Fruit fly (Drosophila melanogaster) whole organism, embryonic: Measurements from ENCODE around the gene lectin-29Ca.

Experiments
- Bgb ChIP-seq: fragments of 200-800 bp; sonication (Bioruptor generic); IDR thresholded peaks from 2 replicates; pipeline ENCODE4 v1.3.6; 2022; ENCODE audit warnings: missing biosample characterization, missing genetic modification characterization; ENCODE audit not compliant: partially characterized antibody
- CG10147 ChIP-seq: fragments of 200-800 bp; sonication (Bioruptor generic); optimal IDR thresholded peaks from 2 replicates; lab custom pipeline; 2019; ENCODE audit warnings: missing biosample characterization, mild to moderate bottlenecking, missing genetic modification characterization, moderate library complexity
- CG11398 ChIP-seq: fragments of 200-800 bp; sonication (Bioruptor generic); optimal IDR thresholded peaks from 2 replicates; lab custom pipeline; 2016; ENCODE audit warnings: missing biosample characterization, missing genetic modification characterization
- CG12155 ChIP-seq: fragments of 200-800 bp; sonication (Bioruptor generic); optimal IDR thresholded peaks from 3 replicates; lab custom pipeline; 2016; ENCODE audit warnings: missing biosample characterization, missing genetic modification characterization
- CG12219 ChIP-seq: fragments of 200-800 bp; sonication (Bioruptor generic); optimal IDR thresholded peaks from 3 replicates; lab custom pipeline; 2018; ENCODE audit warnings: missing biosample characterization, mild to moderate bottlenecking, missing genetic modification characterization
- CG12942 ChIP-seq: fragments of 200-800 bp; sonication (Bioruptor generic); optimal IDR thresholded peaks from 3 replicates; lab custom pipeline; 2016; ENCODE audit warnings: missing biosample characterization, missing genetic modification characterization
- CG13287 ChIP-seq: fragments of 200-800 bp; sonication (Bioruptor generic); IDR thresholded peaks from 2 replicates; pipeline ENCODE4 v1.3.6; 2022; ENCODE audit warnings: missing biosample characterization, missing genetic modification characterization; ENCODE audit not compliant: partially characterized antibody
- CG13775 ChIP-seq: fragments of 200-800 bp; sonication (Bioruptor generic); optimal IDR thresholded peaks from 3 replicates; lab custom pipeline; 2017; ENCODE audit warnings: missing biosample characterization, mild to moderate bottlenecking, missing genetic modification characterization
- CG14014 ChIP-seq: fragments of 200-800 bp; sonication (Bioruptor generic); IDR thresholded peaks from 2 replicates; pipeline ENCODE4 v1.3.6; 2022; ENCODE audit warnings: missing biosample characterization, missing genetic modification characterization
- CG14860 ChIP-seq: fragments of 200-800 bp; sonication (Bioruptor generic); IDR thresholded peaks from 3 replicates; pipeline ENCODE4 v1.3.6; 2022; ENCODE audit warnings: missing biosample characterization, missing genetic modification characterization; ENCODE audit not compliant: partially characterized antibody
- CG1529 ChIP-seq: fragments of 200-800 bp; sonication (Bioruptor generic); optimal IDR thresholded peaks from 3 replicates; lab custom pipeline; 2018; ENCODE audit warnings: missing biosample characterization, missing genetic modification characterization
- CG17359 ChIP-seq: fragments of 200-800 bp; sonication (Bioruptor generic); optimal IDR thresholded peaks from 3 replicates; lab custom pipeline; 2018; ENCODE audit warnings: missing biosample characterization, mild to moderate bottlenecking, missing genetic modification characterization, moderate library complexity
- CG32767 ChIP-seq: fragments of 200-800 bp; sonication (Bioruptor generic); IDR thresholded peaks from 2 replicates; pipeline ENCODE4 v1.3.6; 2022; ENCODE audit warnings: missing biosample characterization, missing genetic modification characterization
- CG32772 ChIP-seq: fragments of 200-800 bp; sonication (Bioruptor generic); IDR thresholded peaks from 2 replicates; pipeline ENCODE4 v1.3.6; 2022; ENCODE audit warnings: missing biosample characterization, missing genetic modification characterization
- CG3995 ChIP-seq: fragments of 200-800 bp; sonication (Bioruptor generic); optimal IDR thresholded peaks from 3 replicates; lab custom pipeline; 2016; ENCODE audit warnings: missing biosample characterization, missing genetic modification characterization
- CG4360 ChIP-seq: fragments of 200-800 bp; sonication (Bioruptor generic); IDR thresholded peaks from 2 replicates; pipeline ENCODE4 v1.3.6; 2022; ENCODE audit warnings: missing biosample characterization, missing genetic modification characterization
- CG7786 ChIP-seq: fragments of 200-800 bp; sonication (Bioruptor generic); optimal IDR thresholded peaks from 2 replicates; lab custom pipeline; 2016; ENCODE audit warnings: missing biosample characterization, missing genetic modification characterization
- CG8765 ChIP-seq: fragments of 200-800 bp; sonication (Bioruptor generic); IDR thresholded peaks from 2 replicates; pipeline ENCODE4 v1.3.6; 2022; ENCODE audit warnings: missing biosample characterization, missing genetic modification characterization
- CG9727 ChIP-seq: fragments of 200-800 bp; sonication (Bioruptor generic); optimal IDR thresholded peaks from 3 replicates; lab custom pipeline; 2017; ENCODE audit warnings: missing biosample characterization, mild to moderate bottlenecking, missing genetic modification characterization
- CG9932 ChIP-seq: fragments of 200-800 bp; sonication (Bioruptor generic); IDR thresholded peaks from 2 replicates; pipeline ENCODE4 v1.3.6; 2022; ENCODE audit warnings: missing biosample characterization, missing genetic modification characterization
- CrebB ChIP-seq: fragments of 200-800 bp; sonication (Bioruptor generic); optimal IDR thresholded peaks from 3 replicates; lab custom pipeline; 2018; ENCODE audit warnings: missing biosample characterization, mild to moderate bottlenecking, missing genetic modification characterization
- E2f2 ChIP-seq: fragments of 200-800 bp; sonication (Bioruptor generic); IDR thresholded peaks from 2 replicates; pipeline ENCODE4 v1.3.6; 2022; ENCODE audit warnings: missing biosample characterization, missing genetic modification characterization
- HLH4C ChIP-seq: fragments of 200-800 bp; sonication (Bioruptor generic); IDR thresholded peaks from 3 replicates; pipeline ENCODE4 v1.3.6; 2022; ENCODE audit warnings: missing biosample characterization, missing genetic modification characterization; ENCODE audit not compliant: partially characterized antibody
- Myb ChIP-seq: fragments of 200-800 bp; sonication (Bioruptor generic); optimal IDR thresholded peaks from 2 replicates; lab custom pipeline; 2016; ENCODE audit warnings: missing biosample characterization, missing genetic modification characterization
- NC2β ChIP-seq: fragments of 200-800 bp; sonication (Bioruptor generic); optimal IDR thresholded peaks from 2 replicates; lab custom pipeline; 2016; ENCODE audit warnings: missing biosample characterization, missing genetic modification characterization
- Optix ChIP-seq: fragments of 200-800 bp; sonication (Bioruptor generic); IDR thresholded peaks from 3 replicates; pipeline ENCODE4 v1.3.6; 2022; ENCODE audit warnings: missing biosample characterization, missing genetic modification characterization
- abd-A ChIP-seq: fragments of 200-800 bp; sonication (Bioruptor generic); optimal IDR thresholded peaks from 3 replicates; lab custom pipeline; 2019; ENCODE audit warnings: missing biosample characterization, mild to moderate bottlenecking, missing genetic modification characterization, moderate library complexity
- ato ChIP-seq: fragments of 200-800 bp; sonication (Bioruptor generic); IDR thresholded peaks from 2 replicates; pipeline ENCODE4 v1.3.6; 2022; ENCODE audit warnings: missing biosample characterization, missing genetic modification characterization; ENCODE audit not compliant: partially characterized antibody
- bowl ChIP-seq: fragments of 200-800 bp; sonication (Bioruptor generic); IDR thresholded peaks from 2 replicates; pipeline ENCODE4 v1.3.6; 2022; ENCODE audit warnings: missing biosample characterization, missing genetic modification characterization
- caup ChIP-seq: fragments of 200-800 bp; sonication (Bioruptor generic); optimal IDR thresholded peaks from 3 replicates; lab custom pipeline; 2017; ENCODE audit warnings: missing biosample characterization, mild to moderate bottlenecking, missing genetic modification characterization, moderate library complexity; ENCODE audit not compliant: severe bottlenecking
- cwo ChIP-seq: fragments of 200-800 bp; sonication (Bioruptor generic); optimal IDR thresholded peaks from 3 replicates; lab custom pipeline; 2017; ENCODE audit warnings: missing biosample characterization, missing genetic modification characterization, mild to moderate bottlenecking, moderate library complexity, missing genetic modification reagents
- fd64A ChIP-seq: fragments of 200-800 bp; sonication (Bioruptor generic); optimal IDR thresholded peaks from 3 replicates; lab custom pipeline; 2018; ENCODE audit warnings: missing biosample characterization, mild to moderate bottlenecking, missing genetic modification characterization
- gfzf ChIP-seq: fragments of 200-800 bp; sonication (Bioruptor generic); optimal IDR thresholded peaks from 2 replicates; lab custom pipeline; 2016; ENCODE audit warnings: missing biosample characterization, mild to moderate bottlenecking, missing genetic modification characterization, moderate library complexity
- ham ChIP-seq: fragments of 200-800 bp; sonication (Bioruptor generic); IDR thresholded peaks from 2 replicates; pipeline ENCODE4 v1.3.6; 2022; ENCODE audit warnings: missing biosample characterization, missing genetic modification characterization
- inv ChIP-seq: fragments of 200-800 bp; sonication (Bioruptor generic); IDR thresholded peaks from 2 replicates; pipeline ENCODE4 v1.3.6; 2022; ENCODE audit warnings: missing biosample characterization, missing genetic modification characterization; ENCODE audit not compliant: partially characterized antibody
- kah ChIP-seq: fragments of 200-800 bp; sonication (Bioruptor generic); optimal IDR thresholded peaks from 2 replicates; lab custom pipeline; 2018; ENCODE audit warnings: missing biosample characterization, mild to moderate bottlenecking, missing genetic modification characterization
- mam ChIP-seq: fragments of 200-800 bp; sonication (Bioruptor generic); optimal IDR thresholded peaks from 3 replicates; lab custom pipeline; 2016; ENCODE audit warnings: missing biosample characterization, missing genetic modification characterization
- prd ChIP-seq, 3 experiments: fragments of >200 bp in 2 of 3; fragments of 200-800 bp in 1 of 3; sonication (Bioruptor generic) in 1 of 3; optimal IDR thresholded peaks in 2 of 3; IDR thresholded peaks in 1 of 3; 2 replicates in 2 of 3; 3 replicates in 1 of 3; pipeline versions ENCODE4 v1.3.6 to Lab custom; 2017 to 2022; ENCODE audit warnings: missing biosample characterization in 1 of 3, missing genetic modification characterization in 1 of 3
- pzg ChIP-seq: fragments of 200-800 bp; sonication (Bioruptor generic); optimal IDR thresholded peaks from 3 replicates; lab custom pipeline; 2018; ENCODE audit warnings: missing biosample characterization, mild to moderate bottlenecking, missing genetic modification characterization, moderate library complexity
- row ChIP-seq: fragments of 200-800 bp; sonication (Bioruptor generic); IDR thresholded peaks from 3 replicates; pipeline ENCODE4 v1.3.6; 2022; ENCODE audit warnings: missing biosample characterization, missing genetic modification characterization
- scrt ChIP-seq: fragments of 200-800 bp; sonication (Bioruptor generic); optimal IDR thresholded peaks from 2 replicates; lab custom pipeline; 2018; ENCODE audit warnings: missing biosample characterization, mild to moderate bottlenecking, missing genetic modification characterization, moderate library complexity
- tap ChIP-seq: fragments of 200-800 bp; optimal IDR thresholded peaks from 3 replicates; lab custom pipeline; 2019; ENCODE audit warnings: missing biosample characterization, mild to moderate bottlenecking, missing genetic modification characterization, moderate library complexity
- vfl ChIP-seq: fragments of 200-800 bp; sonication (Bioruptor generic); optimal IDR thresholded peaks from 2 replicates; lab custom pipeline; 2016; ENCODE audit warnings: missing biosample characterization, missing genetic modification characterization
- vnd ChIP-seq: fragments of 200-800 bp; sonication (Bioruptor generic); IDR thresholded peaks from 3 replicates; pipeline ENCODE4 v1.3.6; 2022; ENCODE audit warnings: missing biosample characterization, missing genetic modification characterization; ENCODE audit not compliant: partially characterized antibody
- wdn ChIP-seq: fragments of 200-800 bp; sonication (Bioruptor generic); IDR thresholded peaks from 2 replicates; pipeline ENCODE4 v1.3.6; 2022; ENCODE audit warnings: missing biosample characterization, missing genetic modification characterization
- wor ChIP-seq: fragments of 200-800 bp; sonication (Bioruptor generic); IDR thresholded peaks from 2 replicates; pipeline ENCODE4 v1.3.6; 2022; ENCODE audit warnings: missing biosample characterization, missing genetic modification characterization

lectin-29Ca gene

DNA sequence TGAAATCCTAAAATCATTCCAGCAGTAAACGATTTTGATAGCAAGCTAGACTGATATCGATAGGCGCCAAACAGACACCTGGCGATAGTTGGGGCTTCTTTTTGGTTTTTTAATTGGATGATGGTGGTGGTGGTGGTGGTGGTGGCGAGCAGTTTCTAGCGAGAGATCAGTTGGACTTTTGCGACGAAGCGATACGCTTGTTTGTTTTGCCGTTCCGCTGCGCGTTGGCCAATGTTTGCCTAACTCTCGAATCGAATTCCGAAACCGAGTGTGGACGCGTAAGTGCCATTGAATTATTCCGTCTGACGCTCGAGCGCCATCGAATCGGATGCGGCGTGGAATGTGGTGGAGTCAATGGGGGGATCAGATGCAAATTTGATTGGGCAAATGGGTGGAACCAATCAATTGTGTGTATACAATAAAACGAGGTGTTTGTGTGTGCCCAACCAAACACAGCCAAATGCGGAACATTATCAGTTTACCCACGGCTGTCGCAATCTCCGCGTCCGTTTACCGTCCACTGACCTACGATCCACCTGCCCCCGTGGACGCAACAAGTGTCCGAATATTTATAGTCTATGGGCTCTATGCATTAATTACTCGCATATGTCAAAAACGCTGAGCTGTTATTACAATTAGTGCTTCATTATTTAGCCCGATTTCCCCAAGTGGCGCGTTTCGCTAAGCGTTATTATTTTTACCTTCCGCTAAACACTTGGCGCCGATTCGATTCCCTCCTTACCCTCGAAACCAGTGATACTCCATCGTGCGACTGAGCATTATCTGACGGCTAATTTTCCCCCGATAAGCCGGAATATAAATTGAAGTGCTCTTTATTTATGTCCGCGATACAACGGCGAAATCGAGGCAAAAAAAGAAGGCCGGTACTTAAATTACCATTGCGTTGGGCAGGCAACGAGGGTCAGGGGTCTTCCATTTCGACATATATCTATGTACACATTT, 23.4 kb downstream of the lectin-29Ca start, which contains the start of gene CG17292 (continued):
- TF ChIP-seq row (GFP tag; lab: Robert Waterston, UW) (peak; percentile 60), Optix (GFP tag; lab: Robert Waterston, UW) (peak; percentile 62; the same call in 2 of the 3 replicates), E2f2 (peak; percentile 66), abd-A (tag; lab: Kevin White, UChicago) (peak; percentile 91), wdn (GFP tag; lab: Robert Waterston, UW) (peak; percentile 27; the same call in 1 of the 2 replicates), Bgb (GFP tag; lab: Robert Waterston, UW) (peak; percentile 94), CG12942 (GFP tag; lab: Kevin White, UChicago) (peak; percentile 26), tap (peak; percentile 24), caup (GFP tag; lab: Kevin White, UChicago) (peak; percentile 76), inv (GFP tag; lab: Robert Waterston, UW) (peak; percentile 85), CG11398 (peak; percentile 50), pzg (peak; percentile 67), vfl (GFP tag; lab: Kevin White, UChicago) (no peak), scrt (GFP tag; lab: Kevin White, UChicago) (no peak), CG7786 (GFP tag; lab: Kevin White, UChicago) (no peak), ato (GFP tag; lab: Robert Waterston, UW) (peak; percentile 84), mam (GFP tag; lab: Kevin White, UChicago) (peak; percentile 3), CG4360 (GFP tag; lab: Robert Waterston, UW) (no peak), CG14014 (peak; percentile 74; the same call in 1 of the 2 replicates), fd64A (GFP tag; lab: Kevin White, UChicago) (no peak), prd (optimal IDR thresholded peaks at IDR 0.05; lab: Kevin White, UChicago) (no peak), prd (GFP tag; IDR thresholded peaks at IDR 0.05; lab: Robert Waterston, UW) (peak; percentile 35; the same call in 1 of the 3 replicates), HLH4C (GFP tag; lab: Robert Waterston, UW) (peak; percentile 89), CrebB (tag; lab: Kevin White, UChicago) (peak; percentile 85), CG10147 (GFP tag; lab: Kevin White, UChicago) (peak; percentile 36), Myb (GFP tag; lab: Kevin White, UChicago) (peak; percentile 46), CG1529 (GFP tag; lab: Kevin White, UChicago) (no peak), CG9932 (GFP tag; lab: Robert Waterston, UW) (peak; percentile 73), vnd (peak; percentile 80), CG9727 (GFP tag; lab: Kevin White, UChicago) (peak; percentile 45), CG8765 (GFP tag; lab: Robert Waterston, UW) (no peak), CG32767 (GFP tag; lab: Robert Waterston, UW) (peak; percentile 33; the same call in 1 of the 2 replicates), CG17359 (tag; lab: Kevin White, UChicago) (peak; percentile 38), CG12219 (GFP tag; lab: Kevin White, UChicago) (peak; percentile 58), CG12155 (GFP tag; lab: Kevin White, UChicago) (peak; percentile 99), CG14860 (peak; percentile 80), CG3995 (peak; percentile 19), kah (GFP tag; lab: Kevin White, UChicago) (peak; percentile 86), gfzf (GFP tag; lab: Kevin White, UChicago) (peak; percentile 53), bowl (GFP tag; lab: Robert Waterston, UW) (peak; percentile 59; the same call in 1 of the 2 replicates), wor (GFP tag; lab: Robert Waterston, UW) (no peak), NC2β (peak; percentile 32), ham (0 out of 2 replicates have a peak, but pooled peaks have one; percentile 9), CG13775 (GFP tag; lab: Kevin White, UChicago) (peak; percentile 49), cwo (peak; percentile 52), CG32772 (GFP tag; lab: Robert Waterston, UW) (peak; percentile 31; the same call in 1 of the 2 replicates), CG13287 (peak; percentile 95)
